Fruit fly (Drosophila melanogaster): Measurements from ENCODE around the gene CG5909.
A peak's percentile ranks its signal among the peaks of the same experiment; 100 is the strongest.

Gene CG5909

DNA sequence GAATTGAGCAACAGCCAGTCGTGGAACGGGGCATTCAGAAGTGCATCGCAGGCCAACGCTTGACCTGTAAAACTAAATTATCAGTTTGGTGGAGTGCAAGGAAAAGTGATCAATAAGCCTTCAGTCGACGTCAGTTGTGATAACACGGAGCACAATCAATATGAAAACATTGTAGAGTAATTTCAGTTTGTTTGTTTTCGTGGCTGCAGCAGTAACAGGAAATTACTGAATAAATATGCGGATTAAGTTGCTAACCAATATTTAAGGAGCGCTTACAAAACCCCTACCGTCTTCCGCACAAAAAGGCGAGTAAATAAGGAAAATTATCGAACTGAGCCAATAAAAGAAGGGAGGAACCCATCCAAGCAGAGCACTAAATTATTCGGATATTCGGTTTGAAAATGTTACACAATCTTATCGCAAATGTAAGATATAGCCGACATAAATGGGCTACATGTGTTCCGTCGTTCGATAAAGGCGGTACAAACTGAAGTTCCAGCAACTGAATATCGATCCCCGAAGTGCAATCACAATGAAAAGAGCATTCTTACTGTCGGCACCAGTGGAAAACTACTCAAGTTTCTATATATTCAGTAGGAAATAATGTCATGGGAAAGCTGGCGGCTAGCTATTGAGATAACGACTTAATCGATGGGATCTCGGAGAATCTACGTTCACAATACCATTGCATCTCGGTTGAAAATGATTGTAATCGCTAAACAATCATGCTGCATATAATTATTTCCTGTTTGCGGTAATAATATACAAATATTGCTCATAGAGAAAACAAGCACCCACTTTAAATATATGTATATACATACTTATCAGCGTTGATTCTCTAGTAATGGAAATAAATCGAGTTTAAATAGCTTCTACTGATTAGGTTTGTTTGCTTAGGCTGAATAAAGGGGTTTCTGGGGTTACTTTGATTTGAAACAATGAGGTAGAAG lies 25.0 kb upstream of the CG5909 start:
- peak; percentile 68 for TF ChIP-seq gl (tag; optimal IDR thresholded peaks at IDR 0.05)
- TF ChIP-seq Pif1B (GFP tag; optimal IDR thresholded peaks at IDR 0.05), result peak; percentile 68
- TF ChIP-seq CG13204 (GFP tag; optimal IDR thresholded peaks at IDR 0.05), result peak; percentile 18
- no peak for TF ChIP-seq CG17806 (tag; optimal IDR thresholded peaks at IDR 0.05)
- peak; percentile 33 for TF ChIP-seq CG15710 (tag; optimal IDR thresholded peaks at IDR 0.05)
- peak; percentile 9 for TF ChIP-seq CG9948 (tag; optimal IDR thresholded peaks at IDR 0.05)
- TF ChIP-seq fd96Ca (GFP tag; IDR thresholded peaks at IDR 0.05), result 0 out of 3 replicates have a peak, but pooled peaks have one; percentile 31
- peak; percentile 69 for TF ChIP-seq Pif1A (GFP tag; optimal IDR thresholded peaks at IDR 0.05)
- no peak for TF ChIP-seq rn (GFP tag; IDR thresholded peaks at IDR 0.05)
- peak; percentile 28 for TF ChIP-seq CG14655 (GFP tag; optimal IDR thresholded peaks at IDR 0.05)
- TF ChIP-seq CG12605 (GFP tag; IDR thresholded peaks at IDR 0.05), result no peak
- TF ChIP-seq CG8159 (tag; optimal IDR thresholded peaks at IDR 0.05), result peak; percentile 56
- peak; percentile 45 for TF ChIP-seq Snoo (tag; optimal IDR thresholded peaks at IDR 0.05)
- peak; percentile 10; the same call in 1 of the 2 replicates for TF ChIP-seq CG32121 (GFP tag; IDR thresholded peaks at IDR 0.05)
- TF ChIP-seq CG34367 (tag; optimal IDR thresholded peaks at IDR 0.05), result peak; percentile 54

DNA sequence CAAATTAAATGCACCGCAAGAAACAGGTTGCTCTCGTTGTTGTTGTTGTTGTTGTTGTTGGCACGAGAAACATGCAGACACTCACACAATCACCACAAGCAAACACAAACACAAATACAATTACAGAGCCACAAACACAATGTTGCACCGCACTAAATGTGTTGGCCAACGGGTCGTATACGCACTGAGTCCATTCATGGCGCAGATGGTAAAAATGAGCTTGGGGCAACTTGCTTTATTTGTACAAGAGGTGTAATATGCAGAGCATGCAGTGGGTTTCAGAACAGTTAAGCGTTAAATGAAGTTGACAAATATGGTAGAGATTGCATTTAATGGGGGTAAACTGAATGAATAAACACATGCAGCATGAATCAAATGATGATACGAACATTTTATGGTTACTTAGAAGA lies 23.0 kb upstream of the CG5909 start:
- TF ChIP-seq Snoo (tag; optimal IDR thresholded peaks at IDR 0.05), result no peak
- no peak for TF ChIP-seq CG8159 (tag; optimal IDR thresholded peaks at IDR 0.05)
- no peak for TF ChIP-seq CG17806 (tag; optimal IDR thresholded peaks at IDR 0.05)
- TF ChIP-seq CG12605 (GFP tag; IDR thresholded peaks at IDR 0.05), result 0 out of 2 replicates have a peak, but pooled peaks have one; percentile 12
- TF ChIP-seq CG9948 (tag; optimal IDR thresholded peaks at IDR 0.05), result no peak
- TF ChIP-seq CG4496 (GFP tag; IDR thresholded peaks at IDR 0.05), result no peak
- no peak for TF ChIP-seq Ets98B (GFP tag; IDR thresholded peaks at IDR 0.05)
- no peak for TF ChIP-seq D1 (tag; optimal IDR thresholded peaks at IDR 0.05)

dm6 chr3R:27138700-27139099 lies 22.3 kb upstream of the CG5909 start:
- TF ChIP-seq Pif1A (GFP tag; optimal IDR thresholded peaks at IDR 0.05) (no peak), Pif1B (GFP tag; optimal IDR thresholded peaks at IDR 0.05) (no peak), CG9948 (tag; optimal IDR thresholded peaks at IDR 0.05) (no peak), D1 (tag; optimal IDR thresholded peaks at IDR 0.05) (no peak), CG14655 (GFP tag; optimal IDR thresholded peaks at IDR 0.05) (no peak), Snoo (tag; optimal IDR thresholded peaks at IDR 0.05) (no peak), Ets98B (GFP tag; IDR thresholded peaks at IDR 0.05) (no peak), CG17806 (tag; optimal IDR thresholded peaks at IDR 0.05) (no peak), CG32121 (GFP tag; IDR thresholded peaks at IDR 0.05) (no peak), CG15710 (tag; optimal IDR thresholded peaks at IDR 0.05) (no peak), CG12605 (GFP tag; IDR thresholded peaks at IDR 0.05) (no peak)

DNA sequence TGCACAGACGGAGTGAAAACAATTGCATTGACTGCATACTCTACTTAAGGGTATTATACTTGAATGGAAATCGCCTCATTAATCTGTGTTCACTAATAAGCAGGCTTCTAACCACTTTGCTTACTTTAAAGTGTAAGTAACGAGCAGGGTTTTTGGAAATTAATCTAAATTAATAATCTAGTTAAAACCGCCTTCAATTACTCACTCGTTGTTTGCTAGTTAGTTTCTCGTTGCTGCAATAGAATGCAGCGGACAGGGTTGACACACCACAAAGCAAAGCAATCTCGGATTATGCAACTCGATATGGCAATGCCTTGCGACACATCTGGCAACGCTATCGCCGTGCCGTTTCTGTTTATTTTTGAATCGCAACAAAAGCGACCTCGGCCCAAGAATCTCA lies 21.0 kb upstream of the CG5909 start:
- TF ChIP-seq CG34367 (tag; optimal IDR thresholded peaks at IDR 0.05) (no peak), CG15710 (tag; optimal IDR thresholded peaks at IDR 0.05) (peak; percentile 49), Pif1B (GFP tag; optimal IDR thresholded peaks at IDR 0.05) (peak; percentile 41), CG32121 (GFP tag; IDR thresholded peaks at IDR 0.05) (no peak), CG9948 (tag; optimal IDR thresholded peaks at IDR 0.05) (no peak), CG12605 (GFP tag; IDR thresholded peaks at IDR 0.05) (no peak), Pif1A (GFP tag; optimal IDR thresholded peaks at IDR 0.05) (peak; percentile 66), CG4496 (GFP tag; IDR thresholded peaks at IDR 0.05) (peak; percentile 40; the same call in 1 of the 3 replicates), gl (tag; optimal IDR thresholded peaks at IDR 0.05) (no peak), CG8159 (tag; optimal IDR thresholded peaks at IDR 0.05) (peak; percentile 65), D1 (tag; optimal IDR thresholded peaks at IDR 0.05) (no peak), CG17806 (tag; optimal IDR thresholded peaks at IDR 0.05) (peak; percentile 4), Snoo (tag; optimal IDR thresholded peaks at IDR 0.05) (peak; percentile 58), Ets98B (GFP tag; IDR thresholded peaks at IDR 0.05) (0 out of 2 replicates have a peak, but pooled peaks have one; percentile 9), rn (GFP tag; IDR thresholded peaks at IDR 0.05) (no peak), fd96Ca (GFP tag; IDR thresholded peaks at IDR 0.05) (peak; percentile 46; the same call in 1 of the 3 replicates), CG13204 (GFP tag; optimal IDR thresholded peaks at IDR 0.05) (no peak), CG8301 (tag; optimal IDR thresholded peaks at IDR 0.05) (no peak), CG10348 (GFP tag; IDR thresholded peaks at IDR 0.05) (no peak), EcR (GFP tag; optimal IDR thresholded peaks at IDR 0.05) (peak; percentile 8), CG14655 (GFP tag; optimal IDR thresholded peaks at IDR 0.05) (peak; percentile 43)

DNA sequence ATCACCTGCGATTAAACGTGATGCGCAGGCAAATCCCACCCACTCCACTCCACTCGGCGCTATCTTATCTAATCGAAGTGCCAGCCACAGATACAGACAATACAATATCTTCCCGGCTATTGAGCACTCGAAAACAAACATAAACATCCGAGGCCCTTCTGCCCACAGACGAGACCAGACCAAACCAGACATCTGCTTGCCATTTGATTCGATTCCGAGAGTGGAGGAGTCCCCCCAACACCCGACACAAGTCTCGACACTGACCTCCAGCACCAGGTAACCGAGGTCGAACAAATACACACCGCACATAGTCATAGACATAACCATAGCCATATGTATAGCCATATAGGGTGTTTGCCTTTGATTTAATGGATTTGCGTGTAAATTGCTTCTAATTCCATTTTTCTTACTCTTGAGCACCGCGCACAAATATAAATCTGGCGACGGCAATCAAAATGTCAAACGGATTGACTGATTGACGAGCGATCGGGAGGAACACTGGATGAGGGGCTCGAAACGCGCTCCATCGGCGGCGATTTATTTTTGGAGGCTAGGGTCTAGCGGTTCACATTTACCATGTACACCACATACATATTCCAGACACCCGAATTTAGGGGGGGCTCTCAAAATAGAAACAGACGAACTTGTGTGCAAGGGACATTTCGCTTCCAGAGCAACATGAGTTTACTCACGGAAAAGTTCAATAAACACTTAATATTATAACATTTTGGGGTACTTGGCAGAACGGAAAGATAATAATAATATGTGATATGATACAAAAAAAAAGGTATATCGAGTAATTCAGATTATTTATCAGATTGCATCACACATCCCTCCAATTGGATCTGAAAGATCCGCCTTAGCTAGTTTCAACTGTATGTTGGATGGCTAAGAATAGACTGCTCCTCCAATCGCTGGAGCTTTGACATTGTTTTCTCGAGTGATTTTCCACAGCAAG lies 11.9 kb upstream of the CG5909 start:
- no peak for TF ChIP-seq CG15710 (tag; optimal IDR thresholded peaks at IDR 0.05)
- no peak for TF ChIP-seq CG10348 (GFP tag; IDR thresholded peaks at IDR 0.05)

All from whole organism, pupa.